Worm (Caenorhabditis elegans) whole organism, L3 larva: ENCODE data around the gene str-7.

Experiments
- ceh-16 ChIP-seq: sonication (generic microtip); optimal IDR thresholded peaks from 2 replicates; lab custom pipeline; 2017; ENCODE audit warnings: missing biosample characterization, missing genetic modification characterization
- nhr-25 ChIP-seq: sonication (generic microtip); optimal IDR thresholded peaks from 2 replicates; lab custom pipeline; 2017; ENCODE audit warnings: missing biosample characterization, missing genetic modification characterization
- snpc-4 ChIP-seq: fragments of 150-350 bp; optimal IDR thresholded peaks from 2 replicates; lab custom pipeline; 2014; ENCODE audit warnings: missing biosample characterization, missing genetic modification characterization
- tbx-2 ChIP-seq: sonication (generic microtip); optimal IDR thresholded peaks from 2 replicates; lab custom pipeline; 2016; ENCODE audit warnings: mild to moderate bottlenecking, missing genetic modification characterization, missing compliant biosample characterization
- ztf-11 ChIP-seq: fragments of 150-350 bp; optimal IDR thresholded peaks from 2 replicates; lab custom pipeline; 2014; ENCODE audit warnings: missing biosample characterization, missing genetic modification characterization

- TF ChIP-seq ceh-16 = no peak
- no peak for TF ChIP-seq snpc-4 (tag; lab: Kevin White, UChicago)
- no peak for TF ChIP-seq ztf-11 (tag; lab: Kevin White, UChicago)
- TF ChIP-seq nhr-25 (tag; lab: Kevin White, UChicago) = no peak
- no peak for TF ChIP-seq tbx-2 (tag; lab: Kevin White, UChicago)
Measured at ce11 chrV:16121451-16121850, 22.1 kb upstream of the str-7 start.
